Worm (Caenorhabditis elegans) whole organism, L2 larva: ENCODE data around the gene F21A3.2.

Experiments
- C34F6.9 ChIP-seq: fragments of 150-350 bp; optimal IDR thresholded peaks from 2 replicates; lab custom pipeline; 2014; ENCODE audit warnings: missing biosample characterization, missing genetic modification characterization
- F13H6.1 ChIP-seq: sonication (generic microtip); optimal IDR thresholded peaks from 2 replicates; lab custom pipeline; 2016; ENCODE audit warnings: missing genetic modification characterization, missing compliant biosample characterization
- R02D3.7 ChIP-seq: fragments of 150-350 bp; optimal IDR thresholded peaks from 2 replicates; lab custom pipeline; 2014; ENCODE audit warnings: missing biosample characterization, missing genetic modification characterization
- Y55F3AM.14 ChIP-seq: fragments of 200-800 bp; sonication (Bioruptor generic); optimal IDR thresholded peaks from 2 replicates; lab custom pipeline; 2018; ENCODE audit warnings: mild to moderate bottlenecking, missing genetic modification characterization, missing compliant biosample characterization
- alr-1 ChIP-seq: fragments of 150-350 bp; optimal IDR thresholded peaks from 2 replicates; lab custom pipeline; 2014; ENCODE audit warnings: missing biosample characterization, missing genetic modification characterization
- ama-1 ChIP-seq: fragments of 150-350 bp; optimal IDR thresholded peaks from 2 replicates; lab custom pipeline; 2018; ENCODE audit warnings: inconsistent platforms
- blmp-1 ChIP-seq: sonication (generic microtip); optimal IDR thresholded peaks from 2 replicates; lab custom pipeline; 2017; ENCODE audit warnings: missing genetic modification characterization, mild to moderate bottlenecking, missing compliant biosample characterization, antibody characterized with exemption, moderate library complexity; ENCODE audit not compliant: insufficient read depth
- ceh-16 ChIP-seq: fragments of 150-350 bp; optimal IDR thresholded peaks from 2 replicates; lab custom pipeline; 2014; ENCODE audit warnings: missing biosample characterization, missing genetic modification characterization
- ceh-82 ChIP-seq: fragments of 150-350 bp; optimal IDR thresholded peaks from 2 replicates; lab custom pipeline; 2014; ENCODE audit warnings: missing biosample characterization, missing genetic modification characterization
- crh-2 ChIP-seq: sonication (generic microtip); optimal IDR thresholded peaks from 2 replicates; lab custom pipeline; 2017; ENCODE audit warnings: missing biosample characterization, missing genetic modification characterization
- dmd-4 ChIP-seq: sonication (generic microtip); optimal IDR thresholded peaks from 2 replicates; lab custom pipeline; 2017; ENCODE audit warnings: missing biosample characterization, missing genetic modification characterization
- egl-27 ChIP-seq: sonication (generic microtip); optimal IDR thresholded peaks from 3 replicates; lab custom pipeline; 2017; ENCODE audit warnings: missing biosample characterization, missing genetic modification reagents, missing genetic modification characterization
- elt-1 ChIP-seq: fragments of 150-350 bp; optimal IDR thresholded peaks from 2 replicates; lab custom pipeline; 2014; ENCODE audit warnings: missing biosample characterization, missing genetic modification characterization
- elt-3 ChIP-seq: sonication (generic microtip); optimal IDR thresholded peaks from 2 replicates; lab custom pipeline; 2017; ENCODE audit warnings: missing biosample characterization, missing genetic modification characterization
- fos-1 ChIP-seq: fragments of 150-350 bp; optimal IDR thresholded peaks from 2 replicates; lab custom pipeline; 2014; ENCODE audit warnings: missing biosample characterization, missing genetic modification characterization
- gmeb-1 ChIP-seq: fragments of 150-350 bp; optimal IDR thresholded peaks from 2 replicates; lab custom pipeline; 2014; ENCODE audit warnings: missing biosample characterization, missing genetic modification characterization
- lin-13 ChIP-seq: fragments of 150-350 bp; optimal IDR thresholded peaks from 2 replicates; lab custom pipeline; 2014; ENCODE audit warnings: missing biosample characterization, missing genetic modification reagents, missing genetic modification characterization
- lin-39 ChIP-seq: fragments of 150-350 bp; optimal IDR thresholded peaks from 2 replicates; lab custom pipeline; 2014; ENCODE audit warnings: missing biosample characterization, missing genetic modification reagents, missing genetic modification characterization
- lsy-2 ChIP-seq, 2 experiments: fragments of 150-350 bp in 1 of 2; sonication (generic microtip) in 1 of 2; optimal IDR thresholded peaks; 2 replicates each; lab custom pipeline; 2014 to 2017; ENCODE audit warnings: missing biosample characterization in 2 of 2, missing genetic modification characterization in 2 of 2
- mab-5 ChIP-seq: fragments of 150-350 bp; optimal IDR thresholded peaks from 2 replicates; lab custom pipeline; 2014; ENCODE audit warnings: missing biosample characterization, missing genetic modification characterization
- mdl-1 ChIP-seq, 2 experiments: fragments of 150-350 bp in 1 of 2; sonication (generic microtip) in 1 of 2; optimal IDR thresholded peaks; 2 replicates each; lab custom pipeline; 2017; ENCODE audit warnings: missing biosample characterization in 2 of 2, missing genetic modification characterization in 2 of 2
- nhr-12 ChIP-seq: fragments of 150-350 bp; optimal IDR thresholded peaks from 2 replicates; lab custom pipeline; 2014; ENCODE audit warnings: missing biosample characterization, missing genetic modification characterization
- nhr-129 ChIP-seq: fragments of 150-350 bp; optimal IDR thresholded peaks from 2 replicates; lab custom pipeline; 2014; ENCODE audit warnings: missing biosample characterization, missing genetic modification characterization
- nhr-21 ChIP-seq: fragments of 150-350 bp; optimal IDR thresholded peaks from 2 replicates; lab custom pipeline; 2014; ENCODE audit warnings: missing biosample characterization, missing genetic modification characterization
- nhr-25 ChIP-seq: fragments of 150-350 bp; sonication (generic microtip); optimal IDR thresholded peaks from 3 replicates; lab custom pipeline; 2014; ENCODE audit warnings: missing biosample characterization, missing genetic modification characterization
- nhr-6 ChIP-seq: fragments of 150-350 bp; optimal IDR thresholded peaks from 2 replicates; lab custom pipeline; 2014; ENCODE audit warnings: missing biosample characterization, missing genetic modification characterization
- peb-1 ChIP-seq: fragments of 150-350 bp; optimal IDR thresholded peaks from 2 replicates; lab custom pipeline; 2014; ENCODE audit warnings: missing biosample characterization, missing genetic modification characterization
- sma-3 ChIP-seq: sonication (generic microtip); optimal IDR thresholded peaks from 2 replicates; lab custom pipeline; 2016; ENCODE audit warnings: missing genetic modification reagents, missing genetic modification characterization, missing compliant biosample characterization
- sma-9 ChIP-seq, 2 experiments: fragments of 150-350 bp in 1 of 2; sonication (generic microtip) in 1 of 2; optimal IDR thresholded peaks; 2 replicates each; lab custom pipeline; 2014 to 2016; ENCODE audit warnings: missing genetic modification characterization in 2 of 2, mild to moderate bottlenecking in 1 of 2, missing biosample characterization in 1 of 2, missing compliant biosample characterization in 1 of 2, missing genetic modification reagents in 1 of 2, moderate library complexity in 1 of 2
- snpc-4 ChIP-seq: fragments of 150-350 bp; optimal IDR thresholded peaks from 2 replicates; lab custom pipeline; 2014; ENCODE audit warnings: missing biosample characterization, missing genetic modification characterization
- unc-55 ChIP-seq: fragments of 150-350 bp; sonication (generic microtip); optimal IDR thresholded peaks from 3 replicates; lab custom pipeline; 2014; ENCODE audit warnings: missing biosample characterization, missing genetic modification reagents, missing genetic modification characterization
- zag-1 ChIP-seq: fragments of 150-350 bp; optimal IDR thresholded peaks from 2 replicates; lab custom pipeline; 2014; ENCODE audit warnings: missing biosample characterization, missing genetic modification characterization
- ztf-1 ChIP-seq: fragments of 200-800 bp; sonication (Bioruptor generic); conservative IDR thresholded peaks from 2 replicates; pipeline ENCODE4 v1.3.6; 2022; ENCODE audit warnings: missing genetic modification characterization, missing compliant biosample characterization
- ztf-11 ChIP-seq: sonication (generic microtip); optimal IDR thresholded peaks from 2 replicates; lab custom pipeline; 2017; ENCODE audit warnings: missing biosample characterization, missing genetic modification characterization
- ztf-4 ChIP-seq: fragments of 150-350 bp; optimal IDR thresholded peaks from 2 replicates; lab custom pipeline; 2014; ENCODE audit warnings: missing biosample characterization, missing genetic modification characterization

Gene F21A3.2

DNA sequence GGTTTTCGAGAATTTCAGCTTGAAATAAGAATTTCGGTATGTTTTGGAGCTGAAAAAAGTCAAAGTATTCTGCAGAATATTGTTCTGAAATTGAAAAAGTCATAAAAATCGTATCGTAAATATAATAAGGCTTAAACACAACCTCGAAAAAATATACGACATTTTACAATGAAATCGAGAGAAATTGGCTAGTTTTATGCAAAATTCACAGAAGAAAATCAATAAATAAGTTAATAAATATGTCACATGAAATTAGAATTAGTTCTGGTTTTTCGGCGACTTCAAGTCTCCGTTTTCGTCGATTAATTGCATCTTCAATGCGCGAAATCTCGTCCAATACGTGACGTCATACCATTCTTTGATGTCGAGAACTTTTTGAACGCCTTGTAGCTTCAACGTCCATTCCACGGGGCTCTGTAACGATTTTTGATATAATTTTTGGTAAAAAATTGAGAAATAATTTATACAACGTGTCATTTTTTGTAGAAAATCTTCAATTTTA, 43.7 kb upstream of the F21A3.2 start, which contains the start of gene atx-3:
Gene atx-3, minus strand, starts transcription at position 51 of the 502 bp plus-strand sequence.
- TF ChIP-seq dmd-4 (tag; lab: Kevin White, UChicago) (no peak), nhr-25 (tag; lab: Kevin White, UChicago) (peak; percentile 34)

DNA sequence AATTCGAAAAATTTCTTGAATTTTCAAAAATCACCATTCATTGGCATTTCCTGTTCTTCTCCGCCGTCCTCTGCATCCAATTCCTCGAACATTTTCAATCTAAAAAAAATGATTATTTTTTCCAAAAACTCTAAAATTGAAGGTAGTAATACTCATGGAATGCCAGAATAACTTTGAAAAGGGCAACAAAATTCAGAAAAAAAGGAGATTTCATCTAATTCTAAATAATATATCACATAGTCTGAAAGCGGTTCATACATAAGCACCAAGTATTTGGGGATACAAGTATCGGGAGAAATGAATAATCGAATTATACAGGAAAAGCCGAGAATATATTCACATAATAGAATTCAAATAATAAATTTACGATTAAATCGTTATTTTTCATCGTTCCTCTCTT, 41.5 kb upstream of the F21A3.2 start, which contains the start of gene mdt-28:
Gene mdt-28, minus strand, starts transcription at position 101 of the 400 bp plus-strand sequence.
- TF ChIP-seq peb-1 (tag; lab: Kevin White, UChicago) (no peak), ztf-1 (GFP tag; lab: Robert Waterston, UW) (no peak), nhr-12 (tag; lab: Kevin White, UChicago) (no peak), unc-55 (GFP tag; lab: Kevin White, UChicago) (no peak), nhr-21 (tag; lab: Kevin White, UChicago) (no peak)

DNA sequence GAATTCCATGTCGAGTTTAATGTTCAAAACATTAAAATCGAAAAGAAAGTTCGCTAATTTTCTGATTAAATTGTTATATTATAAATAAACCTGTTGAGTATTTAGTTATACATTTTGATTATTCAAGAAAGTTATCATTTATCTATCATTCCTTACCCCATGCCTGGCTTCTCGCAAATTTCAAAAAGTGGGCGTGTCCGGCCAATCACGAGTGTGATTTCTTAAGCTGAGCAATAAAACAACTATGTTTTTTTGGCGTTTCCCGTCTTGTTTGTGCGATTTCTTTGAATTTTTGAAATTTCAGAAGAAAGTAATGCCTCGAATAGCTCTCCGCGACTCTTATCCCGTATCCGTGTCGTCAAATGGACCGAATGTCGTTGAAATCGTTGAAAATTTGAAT, 38.8 kb upstream of the F21A3.2 start, which contains the start of gene fbxa-94:
Gene fbxa-94, plus strand, starts transcription at position 301 of the 400 bp plus-strand sequence.
- TF ChIP-seq nhr-21 (tag; lab: Kevin White, UChicago), result no peak
- no peak for TF ChIP-seq F13H6.1 (tag; lab: Kevin White, UChicago)
- no peak for TF ChIP-seq mab-5
- no peak for TF ChIP-seq egl-27 (tag; lab: Kevin White, UChicago)
- no peak for TF ChIP-seq ztf-1 (GFP tag; lab: Robert Waterston, UW)
- no peak for TF ChIP-seq peb-1 (tag; lab: Kevin White, UChicago)
- no peak for TF ChIP-seq ztf-4 (tag; lab: Kevin White, UChicago)
- TF ChIP-seq snpc-4 (tag; lab: Kevin White, UChicago), result no peak

DNA sequence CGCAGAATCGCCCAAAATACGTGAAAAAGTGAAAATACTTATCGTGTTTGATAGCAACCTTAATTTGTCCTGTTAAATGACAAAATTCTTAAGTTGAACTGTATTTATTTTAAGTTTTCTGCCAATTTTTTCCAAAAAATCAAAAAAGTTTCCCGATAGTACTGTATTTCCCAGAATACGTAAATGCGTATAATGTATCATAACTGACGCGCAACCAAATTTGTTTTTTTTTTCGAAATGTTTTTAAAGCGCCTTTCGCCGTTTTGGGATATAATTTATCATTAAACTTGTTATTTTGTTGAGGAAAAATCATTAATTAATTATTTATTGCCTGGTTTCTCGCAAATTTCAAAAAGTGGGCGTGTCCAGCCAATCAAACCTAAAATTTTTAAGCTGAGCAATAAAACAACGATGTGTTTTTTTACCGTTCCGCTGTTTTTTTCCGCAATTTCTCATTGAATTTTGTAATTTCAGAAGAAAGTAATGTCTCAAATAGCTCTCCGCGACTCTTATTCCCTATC, 37.3 kb upstream of the F21A3.2 start, which contains the start of gene fbxa-95:
Gene fbxa-95, plus strand, starts transcription at position 471 of the 521 bp plus-strand sequence.
- TF ChIP-seq peb-1 (tag; lab: Kevin White, UChicago), result no peak
- no peak for TF ChIP-seq nhr-25 (tag; lab: Kevin White, UChicago)
- TF ChIP-seq elt-1, result no peak
- TF ChIP-seq alr-1, result no peak
- no peak for TF ChIP-seq elt-3 (tag; lab: Kevin White, UChicago)
- TF ChIP-seq lin-39 (tag; lab: Kevin White, UChicago), result no peak
- TF ChIP-seq blmp-1 (tag; lab: Kevin White, UChicago), result no peak
- no peak for TF ChIP-seq ceh-82
- no peak for TF ChIP-seq nhr-129 (tag; lab: Kevin White, UChicago)

DNA sequence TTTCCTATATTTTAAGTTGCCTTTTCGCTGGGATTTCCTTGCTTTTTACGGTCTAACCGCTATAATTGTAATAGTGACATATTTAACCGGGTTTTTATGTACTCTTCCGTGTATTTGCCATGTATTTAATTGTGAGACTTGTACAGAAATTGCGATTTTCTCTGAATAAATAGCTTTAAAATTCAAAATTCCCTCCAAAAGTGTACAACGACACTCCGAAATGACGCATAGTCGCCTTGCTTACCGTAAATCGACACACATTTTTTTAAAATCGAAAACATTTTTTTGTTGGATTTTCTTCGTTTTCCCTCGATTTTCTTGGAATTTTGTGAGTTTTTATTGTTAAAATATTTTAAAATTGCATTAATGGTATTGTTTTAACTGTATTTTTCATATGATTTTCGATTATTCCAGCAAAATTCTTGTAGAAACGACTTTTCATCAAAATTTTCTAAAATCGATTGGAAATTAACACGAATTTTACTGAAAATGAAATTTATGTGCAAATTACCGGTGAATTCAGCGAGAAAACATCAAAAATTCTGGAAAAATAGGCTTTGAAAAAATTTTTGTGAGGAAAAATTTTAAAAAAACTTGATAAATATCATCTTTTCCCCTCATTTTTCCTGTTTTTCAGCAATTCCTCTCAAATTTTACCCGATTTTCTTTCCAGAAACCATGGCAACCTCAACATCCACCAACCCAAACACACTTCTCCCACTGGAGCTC, 36.1 kb upstream of the F21A3.2 start, which contains the start of gene lsm-5:
Gene lsm-5, plus strand, starts transcription at position 679 of the 729 bp plus-strand sequence.
- TF ChIP-seq ama-1 (peak; percentile 95), nhr-6 (peak; percentile 36), sma-9 (GFP tag; optimal IDR thresholded peaks at IDR 0.05; lab: Kevin White, UChicago) (peak; percentile 44), sma-9 (tag; optimal IDR thresholded peaks at IDR 0.05; lab: Kevin White, UChicago) (no peak), R02D3.7 (tag; lab: Kevin White, UChicago) (peak; percentile 84), egl-27 (tag; lab: Kevin White, UChicago) (no peak), Y55F3AM.14 (GFP tag; lab: Kevin White, UChicago) (no peak), elt-3 (tag; lab: Kevin White, UChicago) (no peak), snpc-4 (tag; lab: Kevin White, UChicago) (peak; percentile 22), mdl-1 (tag; optimal IDR thresholded peaks at IDR 0.05; lab: Kevin White, UChicago) (no peak), F13H6.1 (tag; lab: Kevin White, UChicago) (peak; percentile 37), ztf-11 (tag; lab: Kevin White, UChicago) (no peak), nhr-129 (tag; lab: Kevin White, UChicago) (peak; percentile 77), C34F6.9 (tag; lab: Kevin White, UChicago) (peak; percentile 66), zag-1 (tag; lab: Kevin White, UChicago) (no peak), nhr-21 (tag; lab: Kevin White, UChicago) (peak; percentile 40), sma-3 (peak; percentile 39), lsy-2 (tag; optimal IDR thresholded peaks at IDR 0.05; lab: Kevin White, UChicago) (peak in 1 of 2 experiments; percentile 80), unc-55 (GFP tag; lab: Kevin White, UChicago) (peak; percentile 88), fos-1 (tag; lab: Kevin White, UChicago) (peak; percentile 27), elt-1 (no peak), gmeb-1 (tag; lab: Kevin White, UChicago) (peak; percentile 93), nhr-25 (tag; lab: Kevin White, UChicago) (peak; percentile 40), mab-5 (no peak), lin-13 (GFP tag; lab: Kevin White, UChicago) (peak; percentile 26), crh-2 (tag; lab: Kevin White, UChicago) (peak; percentile 61), ceh-16 (tag; lab: Kevin White, UChicago) (peak; percentile 25)
